Fruit fly (Drosophila melanogaster): ENCODE measurements around the gene Mtpalpha.

Mtpalpha gene

DNA sequence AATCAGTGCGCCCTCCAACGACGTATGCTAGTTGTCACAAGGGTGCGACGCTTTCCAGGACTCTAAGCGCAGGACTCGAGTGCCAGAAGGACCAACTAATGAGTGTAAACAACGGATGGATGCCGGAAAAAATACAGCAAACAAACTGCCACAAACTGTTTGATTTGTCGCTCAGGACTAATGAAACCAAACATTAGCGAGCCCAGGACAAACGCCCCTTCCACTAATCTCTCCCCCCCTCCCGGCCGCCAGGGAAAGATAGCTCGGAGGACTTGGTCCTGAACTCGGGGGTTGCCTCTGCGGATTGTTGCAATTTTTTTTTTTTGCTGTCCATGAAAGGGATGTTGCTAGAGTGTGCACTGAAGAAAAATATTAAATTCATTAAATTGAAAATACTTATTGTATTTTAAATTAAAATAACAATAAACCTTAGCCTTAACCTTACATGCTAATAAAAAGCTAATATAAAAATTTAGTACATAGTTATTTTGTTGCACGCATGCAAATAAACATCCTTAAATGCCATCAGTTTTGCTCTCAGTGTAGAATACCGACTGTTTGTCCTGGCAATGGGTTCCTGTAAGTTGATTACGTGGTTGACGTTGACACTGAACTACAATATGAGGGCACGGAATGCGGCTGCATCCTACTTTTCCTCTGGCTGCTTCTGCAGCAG lies 18.2 kb upstream of the Mtpalpha start:
- TF ChIP-seq sv (GFP tag; optimal IDR thresholded peaks at IDR 0.05) (no peak), GATAd (GFP tag; optimal IDR thresholded peaks at IDR 0.05) (no peak), N (GFP tag; optimal IDR thresholded peaks at IDR 0.05) (no peak), Mio (GFP tag; optimal IDR thresholded peaks at IDR 0.05) (no peak), pan (optimal IDR thresholded peaks at IDR 0.05) (no peak), usp (GFP tag; optimal IDR thresholded peaks at IDR 0.05) (no peak), Rel (GFP tag; optimal IDR thresholded peaks at IDR 0.05) (no peak), Rel (tag; optimal IDR thresholded peaks at IDR 0.05) (no peak), CrebA (GFP tag; optimal IDR thresholded peaks at IDR 0.05; ENCODE audit: borderline replicate concordance) (no peak), Sp1 (GFP tag; optimal IDR thresholded peaks at IDR 0.05) (peak; percentile 21), Vsx2 (GFP tag; optimal IDR thresholded peaks at IDR 0.05; ENCODE audit: partially characterized antibody) (no peak), psq (GFP tag; optimal IDR thresholded peaks at IDR 0.05) (no peak), foxo (GFP tag; optimal IDR thresholded peaks at IDR 0.05) (peak in 1 of 2 experiments; percentile 6), Hr83 (GFP tag; optimal IDR thresholded peaks at IDR 0.05; ENCODE audit: poor library complexity, severe bottlenecking) (no peak), fru (GFP tag; optimal IDR thresholded peaks at IDR 0.05) (no peak), HLH106 (tag; optimal IDR thresholded peaks at IDR 0.05) (no peak)

DNA sequence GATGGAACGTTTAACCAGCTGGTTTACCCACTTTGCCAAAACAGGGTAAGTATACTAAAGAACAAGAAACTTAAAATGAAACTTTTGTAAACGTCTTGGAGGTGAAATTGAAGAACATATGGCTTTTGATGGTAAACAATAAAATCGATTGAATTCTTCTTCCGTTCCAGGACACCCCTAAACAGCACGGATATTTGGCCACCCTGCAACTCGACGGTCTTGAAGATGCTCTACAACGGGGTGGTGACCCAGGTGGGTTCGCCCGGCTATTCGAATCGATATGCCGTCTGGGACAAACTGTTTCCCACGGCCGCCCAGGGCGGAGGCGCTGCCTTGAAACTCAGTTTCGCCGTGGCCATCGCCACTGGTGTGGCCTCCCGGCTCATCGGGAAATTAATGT lies 14.6 kb upstream of the Mtpalpha start:
- TF ChIP-seq dsf (GFP tag; optimal IDR thresholded peaks at IDR 0.05; ENCODE audit: borderline replicate concordance): no peak
- TF ChIP-seq usp (GFP tag; optimal IDR thresholded peaks at IDR 0.05): no peak
- no peak for TF ChIP-seq Sp1 (GFP tag; optimal IDR thresholded peaks at IDR 0.05)
- TF ChIP-seq rgr (GFP tag; optimal IDR thresholded peaks at IDR 0.05): no peak
- no peak for TF ChIP-seq Abd-B (GFP tag; optimal IDR thresholded peaks at IDR 0.05)
- TF ChIP-seq CG32264 (GFP tag; optimal IDR thresholded peaks at IDR 0.05): no peak
- no peak for TF ChIP-seq br (GFP tag; optimal IDR thresholded peaks at IDR 0.05)
- no peak for TF ChIP-seq CG9705 (GFP tag; optimal IDR thresholded peaks at IDR 0.05)
- TF ChIP-seq jim (GFP tag; optimal IDR thresholded peaks at IDR 0.05): no peak
- no peak for TF ChIP-seq sv (GFP tag; optimal IDR thresholded peaks at IDR 0.05)
- TF ChIP-seq dl (GFP tag; optimal IDR thresholded peaks at IDR 0.05; ENCODE audit: insufficient read depth in 1 of 2, partially characterized antibody in 2 of 2): no peak
- no peak for TF ChIP-seq CrebA (GFP tag; optimal IDR thresholded peaks at IDR 0.05; ENCODE audit: borderline replicate concordance)
- TF ChIP-seq Dif (GFP tag; optimal IDR thresholded peaks at IDR 0.05; ENCODE audit: partially characterized antibody): no peak
- no peak for TF ChIP-seq woc (GFP tag; optimal IDR thresholded peaks at IDR 0.05)
- no peak for TF ChIP-seq ey (GFP tag; optimal IDR thresholded peaks at IDR 0.05)
- no peak for TF ChIP-seq brk (GFP tag; optimal IDR thresholded peaks at IDR 0.05)
- no peak for TF ChIP-seq N (GFP tag; optimal IDR thresholded peaks at IDR 0.05)
- TF ChIP-seq Jra (GFP tag; optimal IDR thresholded peaks at IDR 0.05): no peak
- TF ChIP-seq Hr78 (GFP tag; optimal IDR thresholded peaks at IDR 0.05): no peak

DNA sequence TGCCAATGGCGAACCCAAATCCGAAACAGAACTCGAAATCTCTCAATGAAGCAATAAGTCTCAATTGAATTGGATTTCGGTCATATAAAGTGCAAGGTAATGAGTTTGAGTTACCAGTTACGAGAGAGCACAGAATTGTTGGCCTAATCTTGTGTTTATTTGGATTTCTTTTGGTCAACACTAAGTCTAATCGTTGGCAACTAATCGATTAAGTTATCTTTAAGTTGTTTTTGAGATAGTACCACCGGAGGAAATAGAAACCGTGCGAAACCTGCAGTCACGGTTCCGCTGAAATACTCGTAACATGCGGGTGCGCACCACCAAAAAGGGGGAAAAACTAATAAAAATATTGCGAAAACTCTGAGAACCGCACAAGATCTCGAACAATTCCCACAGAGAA lies 12.6 kb upstream of the Mtpalpha start, which contains the start of gene CG3841:
TSS of gene CG3841 (plus strand) at position 301 of the 400 bp plus-strand sequence.
- TF ChIP-seq HLH106 (tag; optimal IDR thresholded peaks at IDR 0.05) (no peak), GATAd (GFP tag; optimal IDR thresholded peaks at IDR 0.05) (no peak), Jra (GFP tag; optimal IDR thresholded peaks at IDR 0.05) (no peak), psq (GFP tag; optimal IDR thresholded peaks at IDR 0.05) (no peak), Dif (GFP tag; optimal IDR thresholded peaks at IDR 0.05; ENCODE audit: partially characterized antibody) (no peak), CG9705 (GFP tag; optimal IDR thresholded peaks at IDR 0.05) (no peak), lola (GFP tag; optimal IDR thresholded peaks at IDR 0.05) (no peak), dl (GFP tag; optimal IDR thresholded peaks at IDR 0.05; ENCODE audit: insufficient read depth in 1 of 2, partially characterized antibody in 2 of 2) (no peak), dsf (GFP tag; optimal IDR thresholded peaks at IDR 0.05; ENCODE audit: borderline replicate concordance) (no peak), Sp1 (GFP tag; optimal IDR thresholded peaks at IDR 0.05) (no peak), Abd-B (GFP tag; optimal IDR thresholded peaks at IDR 0.05) (no peak), jim (GFP tag; optimal IDR thresholded peaks at IDR 0.05) (no peak), CG32264 (GFP tag; optimal IDR thresholded peaks at IDR 0.05) (no peak), OdsH (GFP tag; optimal IDR thresholded peaks at IDR 0.05) (no peak), sage (GFP tag; optimal IDR thresholded peaks at IDR 0.05) (no peak), dmrt93B (GFP tag; optimal IDR thresholded peaks at IDR 0.05) (no peak)
